Worm (Caenorhabditis elegans): ENCODE results near the gene ajm-1.

Gene ajm-1

ce11 chrX:9057352-9057751 lies 25.4 kb upstream of the ajm-1 start, which contains the start of gene F47E1.2:
TSS of gene F47E1.2 (plus strand) at chrX:9057652.
- TF ChIP-seq efl-1 (optimal IDR thresholded peaks at IDR 0.05) = no peak
- TF ChIP-seq efl-1 (GFP tag; optimal IDR thresholded peaks at IDR 0.05 in 1 of 2) = peak in 1 of 2 experiments; percentile 61
- no peak for TF ChIP-seq nhr-237 (tag; optimal IDR thresholded peaks at IDR 0.05)

ce11 chrX:9062523-9062922 lies 20.2 kb upstream of the ajm-1 start, which contains the start of gene F47E1.4:
TSS of gene F47E1.4 (plus strand) at chrX:9062823.
- TF ChIP-seq ceh-8 (GFP tag; optimal IDR thresholded peaks at IDR 0.05) = no peak
- no peak for TF ChIP-seq isw-1 (GFP tag; IDR thresholded peaks at IDR 0.05)
- no peak for TF ChIP-seq mef-2 (tag; optimal IDR thresholded peaks at IDR 0.05)
- no peak for TF ChIP-seq aha-1 (tag; optimal IDR thresholded peaks at IDR 0.05)
- TF ChIP-seq C34B4.2 (tag; optimal IDR thresholded peaks at IDR 0.05) = no peak
- no peak for TF ChIP-seq efl-1 (optimal IDR thresholded peaks at IDR 0.05)
- TF ChIP-seq efl-1 (GFP tag; optimal IDR thresholded peaks at IDR 0.05 in 1 of 2) = no peak
- no peak for TF ChIP-seq F16B12.6 (tag; optimal IDR thresholded peaks at IDR 0.05)
- TF ChIP-seq fkh-10 (GFP tag; optimal IDR thresholded peaks at IDR 0.05) = no peak
- no peak for TF ChIP-seq zag-1 (tag; optimal IDR thresholded peaks at IDR 0.05)
- TF ChIP-seq hpl-2 (GFP tag; optimal IDR thresholded peaks at IDR 0.05) = no peak

- no peak for TF ChIP-seq zip-4 (GFP tag; optimal IDR thresholded peaks at IDR 0.05)
- TF ChIP-seq nhr-11 (tag; optimal IDR thresholded peaks at IDR 0.05) = no peak
- TF ChIP-seq unc-86 (tag; optimal IDR thresholded peaks at IDR 0.05) = no peak
- TF ChIP-seq efl-3 (GFP tag; optimal IDR thresholded peaks at IDR 0.05) = no peak
- no peak for TF ChIP-seq ama-1 (optimal IDR thresholded peaks at IDR 0.05)
- no peak for TF ChIP-seq aha-1 (tag; optimal IDR thresholded peaks at IDR 0.05)
- no peak for TF ChIP-seq dsc-1 (tag; optimal IDR thresholded peaks at IDR 0.05)
- no peak for TF ChIP-seq C16A3.4 (tag; optimal IDR thresholded peaks at IDR 0.05)
- TF ChIP-seq nhr-84 (tag; optimal IDR thresholded peaks at IDR 0.05) = no peak
- no peak for TF ChIP-seq mep-1 (tag; optimal IDR thresholded peaks at IDR 0.05)
- TF ChIP-seq elt-2 (tag; optimal IDR thresholded peaks at IDR 0.05) = no peak
- no peak for TF ChIP-seq ceh-88 (GFP tag; IDR thresholded peaks at IDR 0.05)
Measured at ce11 chrX:9063439-9063838, 19.3 kb upstream of the ajm-1 start.

ce11 chrX:9067230-9067822 lies 15.4 kb upstream of the ajm-1 start:
- TF ChIP-seq efl-1 (optimal IDR thresholded peaks at IDR 0.05) (no peak), efl-1 (GFP tag; optimal IDR thresholded peaks at IDR 0.05 in 1 of 2) (peak in 1 of 2 experiments; percentile 90), nhr-85 (tag) (peak; percentile 28), ceh-8 (GFP tag; optimal IDR thresholded peaks at IDR 0.05) (no peak), mab-9 (GFP tag; IDR thresholded peaks at IDR 0.05) (no peak), unc-98 (GFP tag; IDR thresholded peaks at IDR 0.05) (no peak)

ce11 chrX:9068075-9068474 lies 14.7 kb upstream of the ajm-1 start:
- no peak for TF ChIP-seq snpc-4 (tag; optimal IDR thresholded peaks at IDR 0.05)
- TF ChIP-seq ceh-82 (tag; optimal IDR thresholded peaks at IDR 0.05) = peak in 2 of 3 experiments; percentile 11 to 45
- TF ChIP-seq efl-1 (optimal IDR thresholded peaks at IDR 0.05) = peak in 1 of 2 experiments; percentile 26
- no peak for TF ChIP-seq efl-1 (GFP tag; optimal IDR thresholded peaks at IDR 0.05 in 1 of 2)
- no peak for TF ChIP-seq unc-98 (GFP tag; IDR thresholded peaks at IDR 0.05)
- TF ChIP-seq blmp-1 (tag; optimal IDR thresholded peaks at IDR 0.05) = peak; percentile 91
- TF ChIP-seq irx-1 (tag; optimal IDR thresholded peaks at IDR 0.05) = peak; percentile 45
- TF ChIP-seq C34B4.2 (tag; optimal IDR thresholded peaks at IDR 0.05) = no peak
- peak; percentile 13 for TF ChIP-seq C16A3.4 (tag; optimal IDR thresholded peaks at IDR 0.05)
- TF ChIP-seq hpl-2 (GFP tag; optimal IDR thresholded peaks at IDR 0.05) = no peak
- TF ChIP-seq dsc-1 (tag; optimal IDR thresholded peaks at IDR 0.05) = peak; percentile 34
- no peak for TF ChIP-seq zag-1 (tag; optimal IDR thresholded peaks at IDR 0.05)
- TF ChIP-seq ceh-88 (GFP tag; IDR thresholded peaks at IDR 0.05) = no peak
- peak; percentile 31 for TF ChIP-seq tbx-2 (tag; optimal IDR thresholded peaks at IDR 0.05)
- TF ChIP-seq snu-23 (GFP tag; optimal IDR thresholded peaks at IDR 0.05) = peak; percentile 71
- TF ChIP-seq egl-27 (tag; optimal IDR thresholded peaks at IDR 0.05) = peak in 1 of 2 experiments; percentile 7
- no peak for TF ChIP-seq nhr-12 (tag; optimal IDR thresholded peaks at IDR 0.05)
- peak; percentile 13 for TF ChIP-seq nhr-90 (tag; optimal IDR thresholded peaks at IDR 0.05; ENCODE audit: poor library complexity)
- TF ChIP-seq swsn-7 (tag; optimal IDR thresholded peaks at IDR 0.05) = peak; percentile 37
- TF ChIP-seq ces-1 (GFP tag; optimal IDR thresholded peaks at IDR 0.05) = no peak
- TF ChIP-seq alr-1 (tag; optimal IDR thresholded peaks at IDR 0.05; ENCODE audit: borderline replicate concordance) = no peak
- no peak for TF ChIP-seq ama-1 (optimal IDR thresholded peaks at IDR 0.05)
- TF ChIP-seq nhr-237 (tag; optimal IDR thresholded peaks at IDR 0.05) = no peak
- no peak for TF ChIP-seq tlp-1 (tag; optimal IDR thresholded peaks at IDR 0.05)
- no peak for TF ChIP-seq elt-2 (tag; optimal IDR thresholded peaks at IDR 0.05)
- TF ChIP-seq lin-35 (GFP tag; optimal IDR thresholded peaks at IDR 0.05) = peak; percentile 19 to 40
- peak in 2 of 6 experiments; percentile 22 to 48 for TF ChIP-seq elt-3 (tag; optimal IDR thresholded peaks at IDR 0.05)
- TF ChIP-seq fkh-10 (GFP tag; optimal IDR thresholded peaks at IDR 0.05) = no peak
- peak; percentile 71 for TF ChIP-seq rnt-1 (tag; optimal IDR thresholded peaks at IDR 0.05)
- peak; percentile 91 for TF ChIP-seq lin-14 (GFP tag; optimal IDR thresholded peaks at IDR 0.05)

Data from whole organism, L1 larva.